Fruit fly (Drosophila melanogaster): ENCODE data around the gene Adgf-C.

DNA sequence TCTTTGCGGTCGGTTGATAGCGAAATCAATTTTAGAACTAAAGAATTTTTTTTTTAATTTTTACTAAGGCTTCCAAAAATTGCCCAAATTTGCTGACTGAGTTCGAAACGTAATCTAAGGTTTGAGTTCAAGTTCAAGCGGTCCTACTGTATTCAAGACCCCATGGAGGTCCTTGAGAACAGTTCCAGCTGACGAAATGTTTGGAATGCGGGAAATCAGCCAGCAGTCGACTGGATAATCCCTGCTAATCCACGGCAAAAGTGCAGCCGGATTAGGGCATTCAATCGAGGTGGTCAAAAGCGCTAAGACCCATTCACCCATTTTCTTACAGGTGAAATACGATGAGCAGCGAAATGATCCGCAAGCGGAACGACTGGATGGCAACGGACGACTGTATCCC lies 5.8 kb upstream of the Adgf-C start, which contains the start of gene f-cup:
- no peak for TF ChIP-seq esn (GFP tag; optimal IDR thresholded peaks at IDR 0.05)
- no peak for TF ChIP-seq Lpt (GFP tag; optimal IDR thresholded peaks at IDR 0.05)
- no peak for TF ChIP-seq fd59A (GFP tag; optimal IDR thresholded peaks at IDR 0.05)
- TF ChIP-seq OdsH (GFP tag; optimal IDR thresholded peaks at IDR 0.05), result no peak
- no peak for TF ChIP-seq Eip75B (GFP tag; optimal IDR thresholded peaks at IDR 0.05)
